In genomic region chr3L:5277942-5278341, dm6 we compare ENCODE assay signal across 6 fruit fly cellular contexts.
TF ChIP-seq lines count a peak whose summit lies in the region.

Gene shep, minus strand, starts transcription at chr3L:5277944.

- peak; percentile 53 for TF ChIP-seq CTCF in whole organism, embryonic (GFP tag; optimal IDR thresholded peaks at IDR 0.05; lab: Kevin White, UChicago)

TF ChIP-seq in whole organism, 6 proteins besides CTCF, POLR2A, EP300 and RAD21:
- TF ChIP-seq Dll (optimal IDR thresholded peaks at IDR 0.05; lab: Kevin White, UChicago) (peak; percentile 33), psq (optimal IDR thresholded peaks at IDR 0.05; lab: Kevin White, UChicago) (no peak)

TF ChIP-seq in whole organism, adult, 20 proteins besides CTCF, POLR2A, EP300 and RAD21 (continues in another document):
- TF ChIP-seq Crg-1 (GFP tag; optimal IDR thresholded peaks at IDR 0.05; lab: Kevin White, UChicago) = peak; percentile 60
- peak; percentile 90 for TF ChIP-seq CG7101 (tag; optimal IDR thresholded peaks at IDR 0.05; lab: Kevin White, UChicago)
- peak; percentile 82 for TF ChIP-seq toe (GFP tag; optimal IDR thresholded peaks at IDR 0.05; lab: Kevin White, UChicago)
- peak; percentile 93 for TF ChIP-seq CG33017 (tag; optimal IDR thresholded peaks at IDR 0.05; lab: Kevin White, UChicago)
- TF ChIP-seq CG7045 (GFP tag; optimal IDR thresholded peaks at IDR 0.05; lab: Kevin White, UChicago) = peak; percentile 92
- peak; percentile 86 for TF ChIP-seq kay (GFP tag; lab: Kevin White, UChicago; ENCODE audit: borderline replicate concordance)
- TF ChIP-seq tj (GFP tag; optimal IDR thresholded peaks at IDR 0.05; lab: Kevin White, UChicago) = peak; percentile 8
- peak; percentile 93 for TF ChIP-seq bab1 (GFP tag; optimal IDR thresholded peaks at IDR 0.05; lab: Kevin White, UChicago)
- TF ChIP-seq pad (GFP tag; optimal IDR thresholded peaks at IDR 0.05; lab: Kevin White, UChicago) = peak; percentile 73
- TF ChIP-seq CG1620 (GFP tag; optimal IDR thresholded peaks at IDR 0.05; lab: Kevin White, UChicago) = peak; percentile 70
- no peak for TF ChIP-seq ovo (GFP tag; optimal IDR thresholded peaks at IDR 0.05; lab: Kevin White, UChicago)
- TF ChIP-seq CG11617 (GFP tag; optimal IDR thresholded peaks at IDR 0.05; lab: Kevin White, UChicago) = peak; percentile 83
- peak; percentile 49 for TF ChIP-seq Mnt (GFP tag; optimal IDR thresholded peaks at IDR 0.05; lab: Kevin White, UChicago)
- peak; percentile 85 for TF ChIP-seq CG12768 (GFP tag; optimal IDR thresholded peaks at IDR 0.05; lab: Kevin White, UChicago)
- peak; percentile 70 for TF ChIP-seq Clk (GFP tag; optimal IDR thresholded peaks at IDR 0.05; lab: Kevin White, UChicago)
- no peak for TF ChIP-seq cnc (optimal IDR thresholded peaks at IDR 0.05; lab: Kevin White, UChicago)
- TF ChIP-seq Hr96 (GFP tag; optimal IDR thresholded peaks at IDR 0.05; lab: Kevin White, UChicago) = peak; percentile 84
- TF ChIP-seq cic (GFP tag; optimal IDR thresholded peaks at IDR 0.05; lab: Kevin White, UChicago) = no peak

TF ChIP-seq in whole organism, embryonic, 481 proteins besides CTCF, POLR2A, EP300 and RAD21 (continues in another document):
- peak; percentile 74 for TF ChIP-seq CG1647 (GFP tag; optimal IDR thresholded peaks at IDR 0.05; lab: Kevin White, UChicago)
- TF ChIP-seq CG6791 (GFP tag; IDR thresholded peaks at IDR 0.05; lab: Robert Waterston, UW; ENCODE audit: partially characterized antibody) = no peak
- TF ChIP-seq wor (GFP tag; IDR thresholded peaks at IDR 0.05; lab: Robert Waterston, UW) = peak; percentile 66
- peak; percentile 77 for TF ChIP-seq Nf-YA (GFP tag; IDR thresholded peaks at IDR 0.05; lab: Robert Waterston, UW)
- peak; percentile 72 for TF ChIP-seq Side (GFP tag; optimal IDR thresholded peaks at IDR 0.05; lab: Kevin White, UChicago)
- TF ChIP-seq HLH4C (GFP tag; IDR thresholded peaks at IDR 0.05; lab: Robert Waterston, UW; ENCODE audit: partially characterized antibody) = no peak
- no peak for TF ChIP-seq pita (GFP tag; optimal IDR thresholded peaks at IDR 0.05; lab: Kevin White, UChicago)
- peak; percentile 85 for TF ChIP-seq CG12769 (tag; optimal IDR thresholded peaks at IDR 0.05; lab: Kevin White, UChicago)
- no peak for TF ChIP-seq CG1832 (GFP tag; optimal IDR thresholded peaks at IDR 0.05; lab: Kevin White, UChicago)
- peak; percentile 9 for TF ChIP-seq Ets97D (GFP tag; optimal IDR thresholded peaks at IDR 0.05; lab: Kevin White, UChicago)
- TF ChIP-seq esg (GFP tag; conservative IDR thresholded peaks at IDR 0.05; lab: Robert Waterston, UW) = peak; percentile 86
- peak; percentile 81 to 89 for TF ChIP-seq dpn (GFP tag; optimal IDR thresholded peaks at IDR 0.05; lab: Kevin White, UChicago)
- TF ChIP-seq emc (GFP tag; optimal IDR thresholded peaks at IDR 0.05; lab: Kevin White, UChicago) = peak; percentile 25
- TF ChIP-seq ewg (GFP tag; optimal IDR thresholded peaks at IDR 0.05; lab: Kevin White, UChicago) = peak; percentile 80
- TF ChIP-seq Rfx (GFP tag; IDR thresholded peaks at IDR 0.05; lab: Robert Waterston, UW) = peak; percentile 94
- peak; percentile 64 for TF ChIP-seq Dad (GFP tag; optimal IDR thresholded peaks at IDR 0.05; lab: Kevin White, UChicago)
- TF ChIP-seq sens-2 (GFP tag; IDR thresholded peaks at IDR 0.05; lab: Robert Waterston, UW) = peak; percentile 63

TF ChIP-seq in whole organism, prepupa, 60 proteins besides CTCF, POLR2A, EP300 and RAD21 (continues in another document):
- TF ChIP-seq Ets96B (tag; optimal IDR thresholded peaks at IDR 0.05; lab: Kevin White, UChicago) (peak; percentile 95), CG6792 (GFP tag; optimal IDR thresholded peaks at IDR 0.05; lab: Kevin White, UChicago) (peak; percentile 92), fkh (GFP tag; optimal IDR thresholded peaks at IDR 0.05; lab: Kevin White, UChicago) (peak; percentile 58), lz (GFP tag; optimal IDR thresholded peaks at IDR 0.05; lab: Kevin White, UChicago) (peak; percentile 95), CG32006 (GFP tag; optimal IDR thresholded peaks at IDR 0.05; lab: Kevin White, UChicago) (peak; percentile 94), Eip93F (GFP tag; optimal IDR thresholded peaks at IDR 0.05; lab: Kevin White, UChicago) (peak; percentile 76), CG6854 (GFP tag; optimal IDR thresholded peaks at IDR 0.05; lab: Kevin White, UChicago) (peak; percentile 92), CG15336 (GFP tag; IDR thresholded peaks at IDR 0.05; lab: Robert Waterston, UW) (peak; percentile 95), fd85E (GFP tag; optimal IDR thresholded peaks at IDR 0.05; lab: Kevin White, UChicago) (peak; percentile 80), CG11762 (GFP tag; optimal IDR thresholded peaks at IDR 0.05; lab: Kevin White, UChicago; ENCODE audit: insufficient read depth) (peak; percentile 91), net (GFP tag; optimal IDR thresholded peaks at IDR 0.05; lab: Kevin White, UChicago) (peak; percentile 92), CG31627 (GFP tag; optimal IDR thresholded peaks at IDR 0.05; lab: Kevin White, UChicago) (peak; percentile 93), cyc (GFP tag; optimal IDR thresholded peaks at IDR 0.05; lab: Kevin White, UChicago) (peak; percentile 91), CG34406 (GFP tag; optimal IDR thresholded peaks at IDR 0.05; lab: Kevin White, UChicago) (peak; percentile 94), CG8119 (GFP tag; IDR thresholded peaks at IDR 0.05; lab: Robert Waterston, UW) (peak; percentile 92), spab (GFP tag; optimal IDR thresholded peaks at IDR 0.05; lab: Kevin White, UChicago) (peak; percentile 85), Sox102F (GFP tag; optimal IDR thresholded peaks at IDR 0.05; lab: Kevin White, UChicago) (peak; percentile 95), Sox15 (GFP tag; optimal IDR thresholded peaks at IDR 0.05; lab: Kevin White, UChicago) (peak; percentile 87), pdm3 (GFP tag; optimal IDR thresholded peaks at IDR 0.05; lab: Kevin White, UChicago) (peak; percentile 94)

TF ChIP-seq in whole organism, pupa, 21 proteins besides CTCF, POLR2A, EP300 and RAD21:
- peak; percentile 92 for TF ChIP-seq Ets98B (GFP tag; IDR thresholded peaks at IDR 0.05; lab: Robert Waterston, UW)
- TF ChIP-seq Pif1A (GFP tag; optimal IDR thresholded peaks at IDR 0.05; lab: Kevin White, UChicago) = peak; percentile 94
- peak; percentile 73 for TF ChIP-seq D1 (tag; optimal IDR thresholded peaks at IDR 0.05; lab: Kevin White, UChicago)
- TF ChIP-seq EcR (GFP tag; optimal IDR thresholded peaks at IDR 0.05; lab: Kevin White, UChicago) = no peak
- TF ChIP-seq CG8301 (tag; optimal IDR thresholded peaks at IDR 0.05; lab: Kevin White, UChicago) = peak; percentile 95
- TF ChIP-seq CG13204 (GFP tag; optimal IDR thresholded peaks at IDR 0.05; lab: Kevin White, UChicago) = peak; percentile 65
- peak; percentile 66 for TF ChIP-seq CG10348 (GFP tag; IDR thresholded peaks at IDR 0.05; lab: Robert Waterston, UW)
- TF ChIP-seq CG14655 (GFP tag; optimal IDR thresholded peaks at IDR 0.05; lab: Kevin White, UChicago) = peak; percentile 94
- peak; percentile 91 for TF ChIP-seq rn (GFP tag; IDR thresholded peaks at IDR 0.05; lab: Robert Waterston, UW)
- peak; percentile 93 for TF ChIP-seq CG17806 (tag; optimal IDR thresholded peaks at IDR 0.05; lab: Kevin White, UChicago)
- peak; percentile 90 for TF ChIP-seq fd96Ca (GFP tag; IDR thresholded peaks at IDR 0.05; lab: Robert Waterston, UW)
- peak; percentile 86 for TF ChIP-seq gl (tag; optimal IDR thresholded peaks at IDR 0.05; lab: Kevin White, UChicago)
- peak; percentile 90 for TF ChIP-seq CG34367 (tag; optimal IDR thresholded peaks at IDR 0.05; lab: Kevin White, UChicago)
- TF ChIP-seq Pif1B (GFP tag; optimal IDR thresholded peaks at IDR 0.05; lab: Kevin White, UChicago) = peak; percentile 90
- peak; percentile 95 for TF ChIP-seq CG8159 (tag; optimal IDR thresholded peaks at IDR 0.05; lab: Kevin White, UChicago)
- TF ChIP-seq CG9948 (tag; optimal IDR thresholded peaks at IDR 0.05; lab: Kevin White, UChicago) = peak; percentile 93
- peak; percentile 90 for TF ChIP-seq CG12605 (GFP tag; IDR thresholded peaks at IDR 0.05; lab: Robert Waterston, UW)
- TF ChIP-seq CG32121 (GFP tag; IDR thresholded peaks at IDR 0.05; lab: Robert Waterston, UW) = peak; percentile 91
- TF ChIP-seq CG4496 (GFP tag; IDR thresholded peaks at IDR 0.05; lab: Robert Waterston, UW) = peak; percentile 93
- peak; percentile 93 for TF ChIP-seq Snoo (tag; optimal IDR thresholded peaks at IDR 0.05; lab: Kevin White, UChicago)
- peak; percentile 92 for TF ChIP-seq CG15710 (tag; optimal IDR thresholded peaks at IDR 0.05; lab: Kevin White, UChicago)
TF ChIP-seq in whole organism, pupa: peak in this region for 20.

TF ChIP-seq in whole organism, wandering third instar larva, 38 proteins besides CTCF, POLR2A, EP300 and RAD21 (continues in another document):
- TF ChIP-seq br (GFP tag; optimal IDR thresholded peaks at IDR 0.05; lab: Kevin White, UChicago) = peak; percentile 91
- no peak for TF ChIP-seq N (GFP tag; optimal IDR thresholded peaks at IDR 0.05; lab: Kevin White, UChicago)
- no peak for TF ChIP-seq lola (GFP tag; optimal IDR thresholded peaks at IDR 0.05; lab: Kevin White, UChicago)
- TF ChIP-seq CG32264 (GFP tag; optimal IDR thresholded peaks at IDR 0.05; lab: Kevin White, UChicago) = peak; percentile 80
- no peak for TF ChIP-seq usp (GFP tag; optimal IDR thresholded peaks at IDR 0.05; lab: Kevin White, UChicago)
- peak; percentile 92 for TF ChIP-seq OdsH (GFP tag; optimal IDR thresholded peaks at IDR 0.05; lab: Kevin White, UChicago)
- TF ChIP-seq Vsx2 (GFP tag; optimal IDR thresholded peaks at IDR 0.05; lab: Kevin White, UChicago; ENCODE audit: partially characterized antibody) = no peak
- TF ChIP-seq dmrt93B (GFP tag; optimal IDR thresholded peaks at IDR 0.05; lab: Kevin White, UChicago) = peak; percentile 87
- peak; percentile 81 for TF ChIP-seq psq (GFP tag; optimal IDR thresholded peaks at IDR 0.05; lab: Kevin White, UChicago)
- no peak for TF ChIP-seq Myc (optimal IDR thresholded peaks at IDR 0.05; lab: Kevin White, UChicago)
- TF ChIP-seq Hr83 (GFP tag; optimal IDR thresholded peaks at IDR 0.05; lab: Kevin White, UChicago; ENCODE audit: poor library complexity, severe bottlenecking) = peak; percentile 13
- peak; percentile 91 for TF ChIP-seq sage (GFP tag; optimal IDR thresholded peaks at IDR 0.05; lab: Kevin White, UChicago)
- peak; percentile 93 for TF ChIP-seq fru (GFP tag; optimal IDR thresholded peaks at IDR 0.05; lab: Kevin White, UChicago)
- TF ChIP-seq rgr (GFP tag; optimal IDR thresholded peaks at IDR 0.05; lab: Kevin White, UChicago) = peak; percentile 94
- peak; percentile 57 for TF ChIP-seq Dif (GFP tag; optimal IDR thresholded peaks at IDR 0.05; lab: Kevin White, UChicago; ENCODE audit: partially characterized antibody)
- TF ChIP-seq ey (GFP tag; optimal IDR thresholded peaks at IDR 0.05; lab: Kevin White, UChicago) = peak; percentile 89
- TF ChIP-seq brk (GFP tag; optimal IDR thresholded peaks at IDR 0.05; lab: Kevin White, UChicago) = peak; percentile 90
- TF ChIP-seq Hnf4 (GFP tag; optimal IDR thresholded peaks at IDR 0.05; lab: Kevin White, UChicago) = peak; percentile 82
- TF ChIP-seq dsf (GFP tag; optimal IDR thresholded peaks at IDR 0.05; lab: Kevin White, UChicago; ENCODE audit: borderline replicate concordance) = peak; percentile 49
- TF ChIP-seq Dfd (GFP tag; optimal IDR thresholded peaks at IDR 0.05; lab: Kevin White, UChicago) = no peak
- TF ChIP-seq GATAd (GFP tag; optimal IDR thresholded peaks at IDR 0.05; lab: Kevin White, UChicago) = no peak
- TF ChIP-seq h (GFP tag; optimal IDR thresholded peaks at IDR 0.05; lab: Kevin White, UChicago) = peak; percentile 93
